Worm (Caenorhabditis elegans) whole organism, mixed stage, embryonic: Measurements from ENCODE around the gene brf-1.

Experiments used
- bed-3 ChIP-seq: fragments of 200-800 bp; sonication (Bioruptor generic); optimal IDR thresholded peaks from 3 replicates; lab custom pipeline; 2018; ENCODE audit warnings: mild to moderate bottlenecking, missing genetic modification characterization, moderate library complexity, missing compliant biosample characterization
- elt-1 ChIP-seq: sonication (generic microtip); optimal IDR thresholded peaks from 2 replicates; lab custom pipeline; 2017; ENCODE audit warnings: missing genetic modification characterization, mild to moderate bottlenecking, missing compliant biosample characterization, antibody characterized with exemption, moderate library complexity, borderline replicate concordance; ENCODE audit not compliant: insufficient read depth
- elt-3 ChIP-seq: fragments of 150-350 bp; optimal IDR thresholded peaks from 2 replicates; lab custom pipeline; 2014; ENCODE audit warnings: missing biosample characterization, missing genetic modification characterization
- lin-13 ChIP-seq: fragments of 150-350 bp; optimal IDR thresholded peaks from 2 replicates; lab custom pipeline; 2014; ENCODE audit warnings: missing biosample characterization, missing genetic modification characterization
- lin-32 ChIP-seq: fragments of 200-800 bp; sonication (Bioruptor generic); optimal IDR thresholded peaks from 2 replicates; lab custom pipeline; 2018; ENCODE audit warnings: mild to moderate bottlenecking, missing genetic modification characterization, missing compliant biosample characterization
- lsy-2 ChIP-seq: fragments of 150-350 bp; optimal IDR thresholded peaks from 2 replicates; lab custom pipeline; 2014; ENCODE audit warnings: missing biosample characterization, missing genetic modification characterization
- nhr-2 ChIP-seq: fragments of 150-350 bp; optimal IDR thresholded peaks from 2 replicates; lab custom pipeline; 2014; ENCODE audit warnings: missing biosample characterization, missing genetic modification characterization
- nhr-237 ChIP-seq: fragments of 150-350 bp; optimal IDR thresholded peaks from 2 replicates; lab custom pipeline; 2014; ENCODE audit warnings: missing biosample characterization, missing genetic modification characterization
- nhr-28 ChIP-seq: fragments of 150-350 bp; optimal IDR thresholded peaks from 2 replicates; lab custom pipeline; 2014; ENCODE audit warnings: missing biosample characterization, missing genetic modification characterization
- nhr-76 ChIP-seq: sonication (generic microtip); optimal IDR thresholded peaks from 2 replicates; lab custom pipeline; 2017; ENCODE audit warnings: missing biosample characterization, missing genetic modification characterization
- unc-62 ChIP-seq: fragments of 150-350 bp; optimal IDR thresholded peaks from 2 replicates; lab custom pipeline; 2014; ENCODE audit warnings: missing biosample characterization, missing genetic modification reagents, missing genetic modification characterization
- ztf-11 ChIP-seq: fragments of 150-350 bp; optimal IDR thresholded peaks from 2 replicates; lab custom pipeline; 2014; ENCODE audit warnings: missing biosample characterization, missing genetic modification characterization

- TF ChIP-seq nhr-237 (no peak), ztf-11 (tag; lab: Kevin White, UChicago) (no peak), nhr-2 (tag; lab: Kevin White, UChicago) (no peak), nhr-28 (tag; lab: Kevin White, UChicago) (no peak), nhr-76 (tag; lab: Kevin White, UChicago) (no peak), elt-1 (no peak), elt-3 (no peak), unc-62 (GFP tag; lab: Kevin White, UChicago) (no peak), lsy-2 (tag; lab: Kevin White, UChicago) (no peak), lin-13 (tag; lab: Kevin White, UChicago) (no peak), bed-3 (GFP tag; lab: Kevin White, UChicago) (no peak), lin-32 (GFP tag; lab: Kevin White, UChicago) (no peak)
Measured at ce11 chrII:7298197-7298682, 7.4 kb upstream of the brf-1 start, which contains the start of gene puf-8.
